Worm (Caenorhabditis elegans): ENCODE data around the gene tlk-1.

DNA sequence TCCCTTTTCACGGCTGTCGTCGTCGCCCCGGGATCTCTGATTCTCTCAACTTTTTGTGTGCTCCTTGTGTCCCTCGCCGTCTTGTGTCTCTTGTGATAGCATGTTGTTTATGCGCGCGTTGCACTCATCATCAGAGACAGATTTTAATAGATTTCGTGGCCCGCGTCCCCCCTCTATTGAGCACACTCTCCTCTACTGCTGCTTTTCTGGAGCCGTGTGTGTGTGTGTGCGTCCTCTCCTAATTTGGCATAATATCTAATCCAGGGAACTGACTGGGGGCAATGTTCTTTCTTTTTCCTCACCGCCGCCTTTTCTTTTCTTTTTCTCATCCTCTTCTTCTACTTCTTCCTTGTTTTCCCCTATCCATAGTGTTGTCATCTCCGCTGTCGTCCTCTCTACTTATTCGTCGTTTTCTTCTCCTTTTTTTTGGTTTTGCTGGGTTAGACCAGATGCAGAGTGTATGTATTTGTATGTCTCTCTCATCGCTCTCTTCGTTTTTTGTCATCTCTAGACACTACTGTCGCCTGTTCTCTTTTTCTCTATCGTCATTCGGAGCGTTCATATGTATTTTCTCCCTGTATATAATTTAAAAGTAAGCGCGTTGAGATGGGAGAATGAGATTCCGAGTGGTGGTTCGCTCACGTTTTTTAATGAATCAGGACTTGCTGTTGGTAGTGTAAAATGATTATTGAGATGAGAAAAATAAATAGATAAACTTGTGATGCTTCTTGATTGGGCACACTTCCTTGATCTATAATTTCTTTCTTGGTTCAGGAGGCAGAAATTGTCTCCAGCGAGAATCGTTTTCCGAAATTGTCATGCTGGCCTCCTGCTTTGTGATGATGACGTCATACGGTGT is 4.3 kb downstream of the tlk-1 start:
- no peak for TF ChIP-seq mef-2 (tag; optimal IDR thresholded peaks at IDR 0.05)
- TF ChIP-seq jun-1 (tag; optimal IDR thresholded peaks at IDR 0.05), result no peak
- TF ChIP-seq mdl-1 (tag; optimal IDR thresholded peaks at IDR 0.05), result no peak
- TF ChIP-seq nhr-76 (tag; optimal IDR thresholded peaks at IDR 0.05), result no peak

Data from whole organism, L1 larva.